Worm (Caenorhabditis elegans) whole organism, L2 larva: ENCODE measurements around the gene ule-5.

Experiments
- ama-1 ChIP-seq: fragments of 150-350 bp; optimal IDR thresholded peaks from 2 replicates; lab custom pipeline; 2018; ENCODE audit warnings: inconsistent platforms
- blmp-1 ChIP-seq: sonication (generic microtip); optimal IDR thresholded peaks from 2 replicates; lab custom pipeline; 2017; ENCODE audit warnings: missing genetic modification characterization, mild to moderate bottlenecking, missing compliant biosample characterization, antibody characterized with exemption, moderate library complexity; ENCODE audit not compliant: insufficient read depth
- ceh-82 ChIP-seq: fragments of 150-350 bp; optimal IDR thresholded peaks from 2 replicates; lab custom pipeline; 2014; ENCODE audit warnings: missing biosample characterization, missing genetic modification characterization
- fos-1 ChIP-seq: fragments of 150-350 bp; optimal IDR thresholded peaks from 2 replicates; lab custom pipeline; 2014; ENCODE audit warnings: missing biosample characterization, missing genetic modification characterization
- lin-13 ChIP-seq: fragments of 150-350 bp; optimal IDR thresholded peaks from 2 replicates; lab custom pipeline; 2014; ENCODE audit warnings: missing biosample characterization, missing genetic modification reagents, missing genetic modification characterization
- lsy-2 ChIP-seq, 2 experiments: fragments of 150-350 bp in 1 of 2; sonication (generic microtip) in 1 of 2; optimal IDR thresholded peaks; 2 replicates each; lab custom pipeline; 2014 to 2017; ENCODE audit warnings: missing biosample characterization in 2 of 2, missing genetic modification characterization in 2 of 2
- nhr-12 ChIP-seq: fragments of 150-350 bp; optimal IDR thresholded peaks from 2 replicates; lab custom pipeline; 2014; ENCODE audit warnings: missing biosample characterization, missing genetic modification characterization
- sem-4 ChIP-seq: fragments of 150-350 bp; optimal IDR thresholded peaks from 2 replicates; lab custom pipeline; 2014; ENCODE audit warnings: missing biosample characterization, missing genetic modification reagents, missing genetic modification characterization
- skn-1 ChIP-seq: sonication (generic microtip); optimal IDR thresholded peaks from 2 replicates; lab custom pipeline; 2017; ENCODE audit warnings: missing biosample characterization, missing genetic modification characterization
- snpc-4 ChIP-seq: fragments of 150-350 bp; optimal IDR thresholded peaks from 2 replicates; lab custom pipeline; 2014; ENCODE audit warnings: missing biosample characterization, missing genetic modification characterization
- unc-39 ChIP-seq: fragments of 150-350 bp; optimal IDR thresholded peaks from 2 replicates; lab custom pipeline; 2014; ENCODE audit warnings: missing biosample characterization, missing genetic modification characterization

DNA sequence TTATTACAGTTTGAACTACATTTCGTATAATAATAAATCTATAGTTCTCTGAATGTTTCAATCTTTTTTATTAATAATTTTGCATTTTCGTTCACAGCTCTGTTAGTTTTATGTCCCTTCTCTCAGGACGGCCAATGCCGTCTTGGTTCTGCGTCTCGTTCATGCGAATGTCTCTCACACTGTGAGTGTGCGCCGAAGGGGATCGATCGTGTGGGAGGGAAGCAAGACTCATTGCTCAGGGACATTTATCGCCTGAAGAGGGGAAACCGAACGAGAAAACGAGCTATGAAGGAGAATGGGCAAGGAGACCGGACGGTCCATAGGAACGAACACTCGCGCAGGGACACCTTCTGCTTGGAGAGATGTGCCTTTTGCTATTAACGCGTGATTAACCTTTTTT, 16.1 kb downstream of the ule-5 start:
- TF ChIP-seq lsy-2 (tag; optimal IDR thresholded peaks at IDR 0.05; lab: Kevin White, UChicago) (no peak), fos-1 (no peak), snpc-4 (no peak), unc-39 (no peak), ama-1 (lab: Kevin White, UChicago) (no peak), skn-1 (tag; lab: Kevin White, UChicago) (no peak), lin-13 (GFP tag; lab: Kevin White, UChicago) (no peak), nhr-12 (tag; lab: Kevin White, UChicago) (no peak), sem-4 (tag; lab: Kevin White, UChicago) (no peak), ceh-82 (tag; lab: Kevin White, UChicago) (no peak), blmp-1 (tag; lab: Kevin White, UChicago) (no peak)
